Fruit fly (Drosophila melanogaster): ENCODE results near the gene CCT4.
A peak's percentile ranks its signal among the peaks of the same experiment; 100 is the strongest.

CCT4 gene

DNA sequence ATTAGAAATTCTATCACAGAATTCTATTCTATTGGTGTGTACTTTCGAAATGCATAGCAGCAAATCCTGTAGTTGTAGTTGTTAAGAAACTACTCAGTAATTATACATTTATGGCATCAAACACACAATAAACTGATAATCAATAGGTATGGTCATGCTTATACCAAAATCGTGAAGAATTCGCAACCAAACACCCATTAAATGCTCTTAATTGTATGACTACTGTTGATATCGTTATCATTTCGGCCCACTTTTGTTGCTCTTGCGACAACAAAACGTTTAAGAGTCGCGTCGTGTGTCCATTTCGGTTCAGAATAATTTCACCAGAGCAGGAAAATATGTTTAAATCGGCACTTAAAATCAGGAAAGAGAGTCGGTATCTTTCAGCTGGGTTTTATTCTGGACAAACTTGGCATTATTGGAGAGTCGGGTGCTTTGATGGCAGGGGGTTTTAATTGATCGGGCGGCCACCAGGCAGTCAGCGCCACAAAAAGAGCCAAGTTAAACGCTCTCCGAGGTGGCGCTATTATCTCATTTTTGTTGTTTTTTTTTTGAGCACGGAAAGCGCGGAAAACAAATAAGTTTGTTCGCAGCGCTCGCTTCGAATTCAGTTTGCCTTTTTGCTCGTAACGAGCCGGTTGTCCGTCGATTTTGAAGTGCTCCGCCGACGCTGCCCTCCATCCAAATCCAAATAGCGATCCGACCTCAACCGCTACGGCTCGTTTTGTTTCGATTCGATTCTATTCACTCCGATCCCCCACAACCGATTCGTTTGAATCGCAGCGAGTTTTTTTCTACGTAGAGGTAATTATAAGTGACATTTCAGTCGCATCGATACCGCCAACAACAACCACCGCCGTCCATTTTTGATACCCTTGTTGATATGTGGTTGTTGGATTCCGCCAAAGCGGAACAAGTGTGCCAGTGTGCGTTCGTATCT lies 26.0 kb upstream of the CCT4 start, which contains the start of gene MRP (continued):
- TF ChIP-seq z (GFP tag; IDR thresholded peaks at IDR 0.05) (peak; percentile 46; the same call in 1 of the 3 replicates), Nf-YC (tag; optimal IDR thresholded peaks at IDR 0.05) (peak; percentile 51), Deaf1 (tag; optimal IDR thresholded peaks at IDR 0.05) (peak; percentile 81), CHES-1-like (GFP tag; optimal IDR thresholded peaks at IDR 0.05) (peak; percentile 10), Hand (GFP tag; optimal IDR thresholded peaks at IDR 0.05) (no peak), Aef1 (GFP tag; IDR thresholded peaks at IDR 0.05) (peak; percentile 28; the same call in 1 of the 3 replicates), Atf6 (GFP tag; IDR thresholded peaks at IDR 0.05) (peak; percentile 63), Drgx (GFP tag; IDR thresholded peaks at IDR 0.05) (peak; percentile 49; the same call in 1 of the 2 replicates), CG34376 (GFP tag; optimal IDR thresholded peaks at IDR 0.05) (peak; percentile 63), CG10366 (GFP tag; IDR thresholded peaks at IDR 0.05) (no peak), sug (tag; optimal IDR thresholded peaks at IDR 0.05) (peak; percentile 86), CG4360 (GFP tag; IDR thresholded peaks at IDR 0.05) (peak; percentile 87), grn (GFP tag; optimal IDR thresholded peaks at IDR 0.05) (peak; percentile 26), Trl (optimal IDR thresholded peaks at IDR 0.05) (peak in 1 of 2 experiments; percentile 83), Trl (GFP tag; optimal IDR thresholded peaks at IDR 0.05) (no peak), schlank (tag; optimal IDR thresholded peaks at IDR 0.05) (no peak), caup (GFP tag; optimal IDR thresholded peaks at IDR 0.05; ENCODE audit: severe bottlenecking) (peak; percentile 48), Nf-YA (GFP tag; IDR thresholded peaks at IDR 0.05) (0 out of 2 replicates have a peak, but pooled peaks have one; percentile 16), Dbx (GFP tag; IDR thresholded peaks at IDR 0.05) (0 out of 3 replicates have a peak, but pooled peaks have one; percentile 54), pb (GFP tag; optimal IDR thresholded peaks at IDR 0.05) (no peak), lmd (GFP tag; IDR thresholded peaks at IDR 0.05) (no peak), CG15011 (GFP tag; optimal IDR thresholded peaks at IDR 0.05) (no peak), so (GFP tag; IDR thresholded peaks at IDR 0.05) (peak; percentile 59; the same call in 1 of the 3 replicates), exex (tag; optimal IDR thresholded peaks at IDR 0.05) (peak; percentile 91), Mad (GFP tag; optimal IDR thresholded peaks at IDR 0.05) (no peak), Adf1 (GFP tag; IDR thresholded peaks at IDR 0.05) (peak; percentile 63), Dp (GFP tag; optimal IDR thresholded peaks at IDR 0.05) (no peak), inv (GFP tag; IDR thresholded peaks at IDR 0.05; ENCODE audit: partially characterized antibody) (peak; percentile 17; the same call in 1 of the 2 replicates), TFAM (GFP tag; optimal IDR thresholded peaks at IDR 0.05) (no peak), CG14441 (GFP tag; IDR thresholded peaks at IDR 0.05) (peak; percentile 35; the same call in 1 of the 2 replicates), CG7271 (tag; optimal IDR thresholded peaks at IDR 0.05) (no peak), CG34422 (GFP tag; IDR thresholded peaks at IDR 0.05) (peak; percentile 72; the same call in 1 of the 3 replicates), zfh1 (GFP tag; IDR thresholded peaks at IDR 0.05) (no peak), Scr (GFP tag; IDR thresholded peaks at IDR 0.05; ENCODE audit: partially characterized antibody) (no peak), D (optimal IDR thresholded peaks at IDR 0.05) (no peak), D (GFP tag; optimal IDR thresholded peaks at IDR 0.05) (no peak), Rfx (GFP tag; IDR thresholded peaks at IDR 0.05) (peak; percentile 34; the same call in 1 of the 2 replicates), HmgD (GFP tag; optimal IDR thresholded peaks at IDR 0.05) (no peak), HmgZ (tag; optimal IDR thresholded peaks at IDR 0.05) (peak; percentile 4), BtbVII (GFP tag; optimal IDR thresholded peaks at IDR 0.05) (peak; percentile 4), ssp (GFP tag; IDR thresholded peaks at IDR 0.05) (no peak), gro (GFP tag; optimal IDR thresholded peaks at IDR 0.05) (peak; percentile 9), unc-4 (GFP tag; IDR thresholded peaks at IDR 0.05; ENCODE audit: partially characterized antibody) (peak; percentile 41; the same call in 1 of the 2 replicates), Vsx1 (GFP tag; optimal IDR thresholded peaks at IDR 0.05) (peak; percentile 31), CG2199 (GFP tag; IDR thresholded peaks at IDR 0.05) (peak; percentile 73; the same call in 2 of the 3 replicates), zf30C (GFP tag; optimal IDR thresholded peaks at IDR 0.05) (no peak), zen (tag; optimal IDR thresholded peaks at IDR 0.05) (no peak), E2f2 (GFP tag; IDR thresholded peaks at IDR 0.05) (peak; percentile 29; the same call in 1 of the 2 replicates), CG10543 (GFP tag; optimal IDR thresholded peaks at IDR 0.05) (peak; percentile 66)

Measured in whole organism, embryonic.